Worm (Caenorhabditis elegans) whole organism, early embryonic: Measurements from ENCODE around the gene math-13.

Experiments used
- B0310.2 ChIP-seq: sonication (generic microtip); optimal IDR thresholded peaks from 2 replicates; lab custom pipeline; 2016; ENCODE audit warnings: mild to moderate bottlenecking, missing genetic modification characterization, missing compliant biosample characterization
- F13C5.2 ChIP-seq: sonication (generic microtip); optimal IDR thresholded peaks from 2 replicates; lab custom pipeline; 2017; ENCODE audit warnings: mild to moderate bottlenecking, missing genetic modification characterization, inconsistent platforms, missing compliant biosample characterization
- aly-1 ChIP-seq: sonication (generic microtip); optimal IDR thresholded peaks from 2 replicates; lab custom pipeline; 2016; ENCODE audit warnings: missing genetic modification characterization, missing compliant biosample characterization
- ama-1 ChIP-seq: fragments of 150-350 bp; optimal IDR thresholded peaks from 2 replicates; lab custom pipeline; 2014
- ceh-13 ChIP-seq: fragments of 200-800 bp; sonication (Bioruptor generic); optimal IDR thresholded peaks from 2 replicates; lab custom pipeline; 2018; ENCODE audit warnings: mild to moderate bottlenecking, missing genetic modification characterization, missing compliant biosample characterization
- ceh-36 ChIP-seq: sonication (generic microtip); optimal IDR thresholded peaks from 2 replicates; lab custom pipeline; 2016; ENCODE audit warnings: missing genetic modification characterization, inconsistent platforms, missing compliant biosample characterization
- ets-7 ChIP-seq: sonication (generic microtip); optimal IDR thresholded peaks from 2 replicates; lab custom pipeline; 2016; ENCODE audit warnings: missing genotype, missing genetic modification characterization, missing compliant biosample characterization
- flt-1 ChIP-seq: fragments of 200-800 bp; sonication (Bioruptor generic); IDR thresholded peaks from 2 replicates; pipeline ENCODE4 v1.3.6; 2022; ENCODE audit warnings: missing genetic modification characterization, missing compliant biosample characterization
- hmbx-1 ChIP-seq: sonication (generic microtip); optimal IDR thresholded peaks from 2 replicates; lab custom pipeline; 2016; ENCODE audit warnings: mild to moderate bottlenecking, missing genetic modification characterization, missing compliant biosample characterization
- hmg-4 ChIP-seq: fragments of 200-800 bp; sonication (Bioruptor generic); optimal IDR thresholded peaks from 2 replicates; lab custom pipeline; 2018; ENCODE audit warnings: mild to moderate bottlenecking, missing genetic modification characterization, missing compliant biosample characterization
- hnd-1 ChIP-seq: sonication (generic microtip); optimal IDR thresholded peaks from 2 replicates; lab custom pipeline; 2016; ENCODE audit warnings: missing genetic modification characterization, missing compliant biosample characterization
- pes-1 ChIP-seq: fragments of 200-800 bp; sonication (Bioruptor generic); IDR thresholded peaks from 2 replicates; pipeline ENCODE4 v1.3.6; 2022; ENCODE audit warnings: missing genetic modification reagents, missing genetic modification characterization, missing compliant biosample characterization
- scrt-1 ChIP-seq: fragments of 200-800 bp; sonication (Bioruptor generic); IDR thresholded peaks from 2 replicates; pipeline ENCODE4 v1.3.6; 2022; ENCODE audit warnings: missing genetic modification characterization, missing compliant biosample characterization
- sea-1 ChIP-seq: fragments of 200-800 bp; sonication (Bioruptor generic); conservative IDR thresholded peaks from 2 replicates; pipeline ENCODE4 v1.3.6; 2022; ENCODE audit warnings: missing genetic modification characterization, missing compliant biosample characterization
- tbx-11 ChIP-seq: fragments of 200-800 bp; sonication (Bioruptor generic); IDR thresholded peaks from 2 replicates; pipeline ENCODE4 v1.3.6; 2022; ENCODE audit warnings: missing genetic modification characterization, missing compliant biosample characterization
- tbx-37 ChIP-seq: fragments of 200-800 bp; sonication (Bioruptor generic); conservative IDR thresholded peaks from 2 replicates; pipeline ENCODE4 v1.3.6; 2022; ENCODE audit warnings: missing genetic modification reagents, missing genetic modification characterization, missing compliant biosample characterization
- tra-4 ChIP-seq: sonication (generic microtip); optimal IDR thresholded peaks from 2 replicates; lab custom pipeline; 2017; ENCODE audit warnings: missing genetic modification characterization, missing compliant biosample characterization

The math-13 gene

DNA sequence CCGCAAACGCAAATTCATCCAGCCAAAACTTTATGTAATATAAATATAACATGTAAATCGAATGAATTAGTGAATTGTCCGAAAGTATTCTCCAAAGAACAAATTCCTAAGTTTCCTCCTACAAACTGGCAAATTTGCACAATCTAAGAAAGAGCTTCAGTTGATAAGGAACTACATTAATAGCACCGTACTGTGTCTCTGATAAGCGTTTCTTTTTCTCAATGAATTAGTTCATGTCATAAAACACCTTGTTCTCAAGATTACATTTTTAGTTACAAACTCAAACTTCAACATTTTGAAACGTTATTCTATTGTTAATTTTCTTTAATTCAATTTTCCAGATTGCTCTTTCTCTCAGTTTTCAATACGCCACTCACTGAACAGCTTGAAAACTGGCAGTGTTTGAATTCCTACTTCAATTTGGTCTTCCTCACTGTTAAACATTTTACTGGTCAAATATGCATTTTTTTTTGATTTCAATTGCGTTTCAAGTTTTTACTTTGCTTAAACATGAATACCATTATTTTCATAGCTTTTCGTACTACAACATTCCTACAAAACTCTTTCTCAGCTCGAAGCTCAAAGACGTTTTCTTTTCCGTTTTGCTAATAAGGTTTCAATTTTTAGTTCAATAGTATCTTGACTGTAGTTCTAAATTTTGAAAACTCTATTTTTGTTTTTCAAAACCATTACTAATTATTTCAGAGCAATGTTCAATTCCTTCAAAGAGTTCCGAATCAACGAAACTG, 9.9 kb upstream of the math-13 start, which contains the start of gene math-15:
Gene math-15, plus strand, starts transcription at position 699 of the 749 bp plus-strand sequence.
- no peak for TF ChIP-seq hmg-4 (GFP tag; lab: Kevin White, UChicago)
- no peak for TF ChIP-seq ceh-36 (tag; lab: Kevin White, UChicago)
- no peak for TF ChIP-seq pes-1
- no peak for TF ChIP-seq hmbx-1 (tag; lab: Kevin White, UChicago)
- no peak for TF ChIP-seq ets-7 (tag; lab: Kevin White, UChicago)
- no peak for TF ChIP-seq B0310.2 (tag; lab: Kevin White, UChicago)
- TF ChIP-seq ama-1, result no peak
- no peak for TF ChIP-seq flt-1 (GFP tag; lab: Robert Waterston, UW)
- TF ChIP-seq F13C5.2 (tag; lab: Kevin White, UChicago), result no peak
- TF ChIP-seq scrt-1, result no peak
- TF ChIP-seq ceh-13 (GFP tag; lab: Kevin White, UChicago), result no peak
- TF ChIP-seq aly-1 (tag; lab: Kevin White, UChicago), result no peak
- TF ChIP-seq tbx-37 (GFP tag; lab: Robert Waterston, UW), result no peak

- no peak for TF ChIP-seq aly-1 (tag; lab: Kevin White, UChicago)
- no peak for TF ChIP-seq flt-1 (GFP tag; lab: Robert Waterston, UW)
- no peak for TF ChIP-seq hnd-1
- no peak for TF ChIP-seq scrt-1
- TF ChIP-seq tbx-11 (GFP tag; lab: Robert Waterston, UW), result no peak
- TF ChIP-seq F13C5.2 (tag; lab: Kevin White, UChicago), result no peak
- no peak for TF ChIP-seq tbx-37 (GFP tag; lab: Robert Waterston, UW)
- TF ChIP-seq ama-1, result no peak
- no peak for TF ChIP-seq hmg-4 (GFP tag; lab: Kevin White, UChicago)
- no peak for TF ChIP-seq pes-1
Observed at ce11 chrII:1869120-1869519, 6.6 kb upstream of the math-13 start, which contains the start of gene math-14. math-14 (plus strand) TSS chrII:1869420.

DNA sequence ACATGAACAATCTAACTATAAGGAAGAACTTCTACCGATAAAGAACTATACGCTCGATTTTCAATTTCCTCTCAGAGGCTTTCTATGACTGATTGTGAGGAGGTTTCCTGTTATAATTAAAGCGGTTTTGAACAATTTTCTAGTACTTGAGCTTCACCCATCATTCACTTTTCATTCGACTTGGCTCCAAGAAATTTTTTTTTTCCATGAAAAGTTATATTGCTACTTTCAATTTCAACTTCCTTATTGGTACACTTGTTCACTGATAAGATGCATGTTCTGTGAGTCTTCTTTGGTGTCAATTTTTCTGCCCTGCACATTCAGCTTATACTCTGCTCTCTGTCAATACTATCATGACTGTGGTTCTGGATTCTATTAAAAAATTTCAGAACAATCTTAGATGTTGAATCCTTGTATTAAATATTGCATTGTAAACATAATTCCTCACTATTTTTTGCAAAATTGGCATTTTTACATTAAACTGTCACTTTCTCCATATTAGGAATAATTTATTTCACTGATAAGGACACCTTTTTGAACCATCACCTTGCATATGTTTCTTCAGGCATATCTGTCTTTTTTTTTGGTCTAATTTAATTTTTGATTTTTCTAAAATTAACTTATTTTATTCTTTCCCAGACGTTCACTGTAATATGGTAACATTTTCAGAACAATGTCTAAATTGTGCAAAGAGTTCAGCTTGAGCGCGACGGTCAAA, 4.7 kb upstream of the math-13 start, which contains the start of gene math-10:
Gene math-10, plus strand, starts transcription at position 668 of the 718 bp plus-strand sequence.
- no peak for TF ChIP-seq B0310.2 (tag; lab: Kevin White, UChicago)
- TF ChIP-seq hmg-4 (GFP tag; lab: Kevin White, UChicago), result no peak
- TF ChIP-seq tra-4 (tag; lab: Kevin White, UChicago), result no peak
- no peak for TF ChIP-seq ama-1
- TF ChIP-seq tbx-11 (GFP tag; lab: Robert Waterston, UW), result no peak
- no peak for TF ChIP-seq F13C5.2 (tag; lab: Kevin White, UChicago)
- no peak for TF ChIP-seq tbx-37 (GFP tag; lab: Robert Waterston, UW)

DNA sequence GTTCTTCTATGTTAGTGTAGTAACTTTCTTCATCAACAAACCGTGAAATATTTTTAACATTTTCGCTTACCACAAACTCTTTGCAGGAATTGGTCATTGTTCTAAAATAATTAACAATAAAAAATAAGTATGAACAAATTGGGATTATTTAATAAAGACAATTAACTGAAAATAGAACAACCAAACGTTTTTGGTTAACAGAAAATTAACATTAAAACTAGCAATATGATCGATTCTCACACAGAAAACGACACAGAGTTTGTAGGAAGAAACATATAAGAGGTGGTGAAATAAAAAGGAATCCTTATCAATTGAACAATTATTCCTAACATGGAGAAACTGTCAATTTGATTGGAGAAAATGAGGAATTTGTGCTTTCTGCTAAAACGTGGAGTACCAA, 2.9 kb downstream of the math-13 start, which contains the start of gene math-16:
Gene math-16, minus strand, starts transcription at position 101 of the 400 bp plus-strand sequence.
- no peak for TF ChIP-seq tbx-11 (GFP tag; lab: Robert Waterston, UW)
- TF ChIP-seq tbx-37 (GFP tag; lab: Robert Waterston, UW), result no peak
- TF ChIP-seq hmbx-1 (tag; lab: Kevin White, UChicago), result no peak
- no peak for TF ChIP-seq sea-1
- TF ChIP-seq pes-1, result no peak
- TF ChIP-seq scrt-1, result no peak
- TF ChIP-seq aly-1 (tag; lab: Kevin White, UChicago), result no peak
- TF ChIP-seq flt-1 (GFP tag; lab: Robert Waterston, UW), result no peak
- no peak for TF ChIP-seq hmg-4 (GFP tag; lab: Kevin White, UChicago)
- no peak for TF ChIP-seq ama-1
- TF ChIP-seq ceh-36 (tag; lab: Kevin White, UChicago), result no peak
- TF ChIP-seq tra-4 (tag; lab: Kevin White, UChicago), result no peak

- TF ChIP-seq tbx-37 (GFP tag; lab: Robert Waterston, UW) (no peak), tbx-11 (GFP tag; lab: Robert Waterston, UW) (no peak), hmg-4 (GFP tag; lab: Kevin White, UChicago) (no peak), flt-1 (GFP tag; lab: Robert Waterston, UW) (no peak), tra-4 (tag; lab: Kevin White, UChicago) (no peak)
Observed at ce11 chrII:1882705-1883104, 6.9 kb downstream of the math-13 start, which contains the start of gene math-5. math-5 (minus strand) TSS chrII:1882805.

ce11 chrII:1884635-1885034, 8.9 kb downstream of the math-13 start, which contains the start of gene math-6:
math-6 (minus strand) TSS chrII:1884735.
- no peak for TF ChIP-seq hmbx-1 (tag; lab: Kevin White, UChicago)
- no peak for TF ChIP-seq ama-1
- no peak for TF ChIP-seq flt-1 (GFP tag; lab: Robert Waterston, UW)
- TF ChIP-seq ceh-13 (GFP tag; lab: Kevin White, UChicago), result no peak
- TF ChIP-seq ets-7 (tag; lab: Kevin White, UChicago), result no peak
- TF ChIP-seq F13C5.2 (tag; lab: Kevin White, UChicago), result no peak
- no peak for TF ChIP-seq tra-4 (tag; lab: Kevin White, UChicago)
- no peak for TF ChIP-seq B0310.2 (tag; lab: Kevin White, UChicago)
- TF ChIP-seq tbx-37 (GFP tag; lab: Robert Waterston, UW), result no peak
- TF ChIP-seq scrt-1, result no peak
- no peak for TF ChIP-seq hmg-4 (GFP tag; lab: Kevin White, UChicago)

DNA sequence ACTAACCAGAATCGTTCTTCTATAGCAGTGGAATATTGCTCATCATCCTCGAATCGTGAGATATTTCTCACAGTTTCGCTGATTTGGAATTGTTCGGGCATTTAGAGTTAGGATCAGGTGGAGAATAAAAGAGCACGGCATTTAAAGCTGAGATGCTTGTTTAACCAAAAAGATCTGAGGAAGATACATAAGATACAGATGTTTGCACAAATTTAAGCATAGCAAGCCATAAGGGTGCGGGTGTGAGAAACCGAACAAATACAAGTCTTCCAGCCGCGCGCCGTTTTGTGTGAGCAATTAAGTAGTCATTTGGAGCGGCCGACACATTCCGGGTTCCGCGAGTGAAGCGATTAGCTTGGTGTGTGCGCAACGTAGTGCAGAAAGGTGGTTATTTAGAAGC, 10.6 kb downstream of the math-13 start, which contains the start of gene math-7:
Gene math-7, minus strand, starts transcription at position 101 of the 400 bp plus-strand sequence.
- no peak for TF ChIP-seq ceh-13 (GFP tag; lab: Kevin White, UChicago)
- no peak for TF ChIP-seq pes-1
- no peak for TF ChIP-seq scrt-1
- no peak for TF ChIP-seq ama-1
- TF ChIP-seq flt-1 (GFP tag; lab: Robert Waterston, UW), result no peak
- no peak for TF ChIP-seq tbx-11 (GFP tag; lab: Robert Waterston, UW)
- TF ChIP-seq tbx-37 (GFP tag; lab: Robert Waterston, UW), result no peak
- no peak for TF ChIP-seq aly-1 (tag; lab: Kevin White, UChicago)
- no peak for TF ChIP-seq tra-4 (tag; lab: Kevin White, UChicago)
- no peak for TF ChIP-seq hnd-1
- TF ChIP-seq sea-1, result no peak
- no peak for TF ChIP-seq B0310.2 (tag; lab: Kevin White, UChicago)
- TF ChIP-seq ets-7 (tag; lab: Kevin White, UChicago), result no peak
- no peak for TF ChIP-seq hmg-4 (GFP tag; lab: Kevin White, UChicago)
- no peak for TF ChIP-seq F13C5.2 (tag; lab: Kevin White, UChicago)
- TF ChIP-seq ceh-36 (tag; lab: Kevin White, UChicago), result no peak
- no peak for TF ChIP-seq hmbx-1 (tag; lab: Kevin White, UChicago)
